Fruit fly (Drosophila melanogaster): ENCODE measurements around the gene CG42724.

dm6 chr3R:6403674-6404073 is 35.6 kb upstream of the CG42724 start:
- TF ChIP-seq ttk (GFP tag; IDR thresholded peaks at IDR 0.05) (no peak), Dek (tag; optimal IDR thresholded peaks at IDR 0.05) (no peak)
